Fruit fly (Drosophila melanogaster) whole organism, prepupa: ENCODE measurements around the gene Cdk8.

Experiments
- CG11902 ChIP-seq: fragments of 200-800 bp; sonication (Bioruptor generic); optimal IDR thresholded peaks from 3 replicates; lab custom pipeline; 2016; ENCODE audit warnings: missing biosample characterization, missing genetic modification characterization
- CG15336 ChIP-seq: fragments of 200-800 bp; sonication (Bioruptor generic); IDR thresholded peaks from 2 replicates; pipeline ENCODE4 v1.3.6; 2022; ENCODE audit warnings: missing biosample characterization, missing genetic modification characterization
- CG1621 ChIP-seq: fragments of 200-800 bp; sonication (Bioruptor generic); optimal IDR thresholded peaks from 3 replicates; lab custom pipeline; 2018; ENCODE audit warnings: missing biosample characterization, mild to moderate bottlenecking, missing genetic modification characterization
- CG31627 ChIP-seq: fragments of 200-800 bp; sonication (Bioruptor generic); optimal IDR thresholded peaks from 3 replicates; lab custom pipeline; 2016; ENCODE audit warnings: missing biosample characterization, missing genetic modification characterization
- CG32006 ChIP-seq: fragments of 200-800 bp; sonication (Bioruptor generic); optimal IDR thresholded peaks from 3 replicates; lab custom pipeline; 2017; ENCODE audit warnings: missing biosample characterization, mild to moderate bottlenecking, missing genetic modification characterization
- CG34406 ChIP-seq: fragments of 200-800 bp; sonication (Bioruptor generic); optimal IDR thresholded peaks from 3 replicates; lab custom pipeline; 2016; ENCODE audit warnings: missing biosample characterization, missing genetic modification characterization
- CG3919 ChIP-seq: fragments of 200-800 bp; sonication (Bioruptor generic); optimal IDR thresholded peaks from 3 replicates; lab custom pipeline; 2016; ENCODE audit warnings: missing biosample characterization, missing genetic modification characterization
- CG6163 ChIP-seq: fragments of 200-800 bp; sonication (Bioruptor generic); IDR thresholded peaks from 3 replicates; pipeline ENCODE4 v1.3.6; 2022; ENCODE audit warnings: missing biosample characterization, missing genetic modification characterization
- CG7368 ChIP-seq: fragments of 200-800 bp; sonication (Bioruptor generic); optimal IDR thresholded peaks from 3 replicates; lab custom pipeline; 2016; ENCODE audit warnings: missing biosample characterization, missing genetic modification characterization
- CG8319 ChIP-seq: fragments of 200-800 bp; sonication (Bioruptor generic); optimal IDR thresholded peaks from 3 replicates; lab custom pipeline; 2016; ENCODE audit warnings: missing biosample characterization, missing genetic modification characterization
- CG8632 ChIP-seq: fragments of 200-800 bp; sonication (Bioruptor generic); optimal IDR thresholded peaks from 3 replicates; lab custom pipeline; 2016; ENCODE audit warnings: missing biosample characterization, missing genetic modification characterization
- CG9139 ChIP-seq: fragments of 200-800 bp; sonication (Bioruptor generic); optimal IDR thresholded peaks from 3 replicates; lab custom pipeline; 2017; ENCODE audit warnings: missing biosample characterization, mild to moderate bottlenecking, missing genetic modification characterization
- Eip75B ChIP-seq: fragments of 200-800 bp; sonication (Bioruptor generic); optimal IDR thresholded peaks from 3 replicates; lab custom pipeline; 2016; ENCODE audit warnings: missing biosample characterization, missing genetic modification characterization
- Eip93F ChIP-seq: fragments of 200-800 bp; sonication (Bioruptor generic); optimal IDR thresholded peaks from 2 replicates; lab custom pipeline; 2016; ENCODE audit warnings: missing biosample characterization, mild to moderate bottlenecking, missing genetic modification characterization
- Ets21C ChIP-seq: fragments of 200-800 bp; sonication (Bioruptor generic); optimal IDR thresholded peaks from 3 replicates; lab custom pipeline; 2016; ENCODE audit warnings: missing biosample characterization, missing genetic modification characterization
- Ets96B ChIP-seq: fragments of 200-800 bp; optimal IDR thresholded peaks from 2 replicates; lab custom pipeline; 2019; ENCODE audit warnings: missing biosample characterization, mild to moderate bottlenecking, missing genetic modification characterization, moderate library complexity
- Gug ChIP-seq: fragments of 200-800 bp; sonication (Bioruptor generic); IDR thresholded peaks from 2 replicates; pipeline ENCODE4 v1.3.6; 2022; ENCODE audit warnings: missing biosample characterization, missing genetic modification characterization
- Hr38 ChIP-seq: sonication (Bioruptor generic); optimal IDR thresholded peaks from 2 replicates; lab custom pipeline; 2016; ENCODE audit warnings: missing biosample characterization, missing genetic modification characterization
- Hr39 ChIP-seq: fragments of 200-800 bp; sonication (Bioruptor generic); optimal IDR thresholded peaks from 2 replicates; lab custom pipeline; 2016; ENCODE audit warnings: missing biosample characterization, missing genetic modification characterization
- Lpt ChIP-seq: fragments of 200-800 bp; sonication (Bioruptor generic); optimal IDR thresholded peaks from 3 replicates; lab custom pipeline; 2016; ENCODE audit warnings: missing biosample characterization, missing genetic modification characterization
- Smox ChIP-seq: fragments of 200-800 bp; sonication (Bioruptor generic); optimal IDR thresholded peaks from 3 replicates; lab custom pipeline; 2016; ENCODE audit warnings: missing biosample characterization, missing genetic modification characterization
- cyc ChIP-seq: fragments of 200-800 bp; sonication (Bioruptor generic); optimal IDR thresholded peaks from 3 replicates; lab custom pipeline; 2016; ENCODE audit warnings: missing biosample characterization, missing genetic modification characterization
- dsx ChIP-seq: fragments of 200-800 bp; optimal IDR thresholded peaks from 3 replicates; lab custom pipeline; 2019; ENCODE audit warnings: missing biosample characterization, mild to moderate bottlenecking, missing genetic modification characterization, moderate library complexity; ENCODE audit not compliant: poor library complexity, severe bottlenecking
- fd59A ChIP-seq: fragments of 200-800 bp; sonication (Bioruptor generic); optimal IDR thresholded peaks from 2 replicates; lab custom pipeline; 2017; ENCODE audit warnings: missing biosample characterization, mild to moderate bottlenecking, missing genetic modification characterization, missing genetic modification reagents
- fd85E ChIP-seq: fragments of 200-800 bp; sonication (Bioruptor generic); optimal IDR thresholded peaks from 3 replicates; lab custom pipeline; 2016; ENCODE audit warnings: missing biosample characterization, missing genetic modification characterization
- fkh ChIP-seq: fragments of 200-800 bp; sonication (Bioruptor generic); optimal IDR thresholded peaks from 3 replicates; lab custom pipeline; 2017; ENCODE audit warnings: missing biosample characterization, mild to moderate bottlenecking, missing genetic modification characterization, moderate library complexity
- lz ChIP-seq: fragments of 200-800 bp; sonication (Bioruptor generic); optimal IDR thresholded peaks from 3 replicates; lab custom pipeline; 2016; ENCODE audit warnings: missing biosample characterization, missing genetic modification characterization
- pdm3 ChIP-seq: fragments of 200-800 bp; sonication (Bioruptor generic); optimal IDR thresholded peaks from 3 replicates; lab custom pipeline; 2016; ENCODE audit warnings: missing biosample characterization, missing genetic modification characterization
- salr ChIP-seq, 2 experiments: fragments of 200-800 bp; sonication (Bioruptor generic); optimal IDR thresholded peaks; 3 replicates each; lab custom pipeline; 2016 to 2018; ENCODE audit warnings: missing biosample characterization in 2 of 2, missing genetic modification characterization in 2 of 2, mild to moderate bottlenecking in 1 of 2
- spab ChIP-seq: fragments of 200-800 bp; sonication (Bioruptor generic); optimal IDR thresholded peaks from 2 replicates; lab custom pipeline; 2017; ENCODE audit warnings: missing biosample characterization, mild to moderate bottlenecking, missing genetic modification characterization, missing genetic modification reagents
- svp ChIP-seq: fragments of 200-800 bp; sonication (Bioruptor generic); peaks from one replicate; lab custom pipeline; 2016; ENCODE audit warnings: missing biosample characterization, missing genetic modification characterization

Cdk8 gene

dm6 chr3L:9845980-9846538, 7.6 kb upstream of the Cdk8 start:
- TF ChIP-seq CG8632 (GFP tag; lab: Kevin White, UChicago) (no peak), CG6163 (GFP tag; lab: Robert Waterston, UW) (no peak), Ets96B (tag; lab: Kevin White, UChicago) (no peak), CG34406 (GFP tag; lab: Kevin White, UChicago) (no peak), Eip75B (no peak), CG8319 (GFP tag; lab: Kevin White, UChicago) (no peak), CG32006 (GFP tag; lab: Kevin White, UChicago) (no peak), pdm3 (GFP tag; lab: Kevin White, UChicago) (no peak), CG1621 (tag; lab: Kevin White, UChicago) (no peak), salr (GFP tag; optimal IDR thresholded peaks at IDR 0.05; lab: Kevin White, UChicago) (no peak), Lpt (GFP tag; lab: Kevin White, UChicago) (no peak), dsx (GFP tag; lab: Kevin White, UChicago) (no peak), fd59A (GFP tag; lab: Kevin White, UChicago) (no peak), CG7368 (GFP tag; lab: Kevin White, UChicago) (no peak), Hr39 (GFP tag; lab: Kevin White, UChicago) (no peak), Smox (GFP tag; lab: Kevin White, UChicago) (no peak), CG11902 (no peak), spab (no peak)
- TF ChIP-seq, all 60 proteins: peak for 0

- TF ChIP-seq dsx (GFP tag; lab: Kevin White, UChicago) (no peak), fd59A (GFP tag; lab: Kevin White, UChicago) (no peak), CG9139 (GFP tag; lab: Kevin White, UChicago) (no peak), CG1621 (tag; lab: Kevin White, UChicago) (no peak), pdm3 (GFP tag; lab: Kevin White, UChicago) (no peak), Eip93F (GFP tag; lab: Kevin White, UChicago) (no peak), fd85E (no peak), Hr38 (GFP tag; lab: Kevin White, UChicago) (no peak), CG32006 (GFP tag; lab: Kevin White, UChicago) (no peak)
Observed at dm6 chr3L:9842043-9842442, 3.6 kb upstream of the Cdk8 start.

DNA sequence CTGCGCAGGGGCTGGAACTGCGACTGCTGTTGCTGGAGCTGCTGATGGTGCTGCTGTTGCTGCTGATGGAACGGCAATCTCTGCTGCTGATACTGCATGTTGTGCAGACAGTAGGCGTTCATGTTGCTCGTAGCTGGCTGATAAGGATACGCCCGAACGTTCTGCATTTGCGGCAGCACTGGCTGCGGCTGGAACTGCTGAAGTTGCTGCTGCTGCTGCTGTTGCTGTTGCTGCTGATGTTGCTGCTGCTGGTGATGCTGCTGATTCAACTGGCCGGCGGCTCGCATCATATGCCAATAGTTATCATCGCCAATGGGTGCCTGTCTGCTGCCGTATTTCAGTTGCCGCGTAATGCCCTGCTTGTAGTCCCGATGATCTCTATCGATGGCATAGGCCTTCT, 2.2 kb upstream of the Cdk8 start:
- no peak for TF ChIP-seq CG3919
- TF ChIP-seq Ets21C (GFP tag; lab: Kevin White, UChicago), result no peak
- TF ChIP-seq Gug (GFP tag; lab: Robert Waterston, UW), result no peak
- no peak for TF ChIP-seq cyc (GFP tag; lab: Kevin White, UChicago)
- no peak for TF ChIP-seq pdm3 (GFP tag; lab: Kevin White, UChicago)

DNA sequence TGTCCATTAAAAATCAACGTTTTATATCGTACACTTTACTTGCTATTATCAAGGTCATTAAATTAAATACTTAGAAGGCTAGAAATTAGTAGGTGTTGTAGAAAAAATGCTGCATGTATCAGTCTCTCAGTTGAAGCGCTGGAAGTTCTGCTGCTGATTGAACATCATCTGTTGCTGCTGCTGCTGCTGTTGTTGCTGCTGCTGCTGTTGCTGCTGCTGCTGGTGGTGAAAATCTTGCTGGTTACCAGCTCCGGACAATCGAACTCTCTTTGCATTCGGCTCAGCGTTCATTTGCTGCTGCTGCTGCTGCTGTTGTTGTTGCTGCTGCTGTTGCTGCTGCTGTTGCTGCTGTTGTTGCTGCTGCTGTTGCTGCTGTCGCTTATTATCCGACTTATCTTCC, 1.4 kb downstream of the Cdk8 start:
- TF ChIP-seq CG3919, result peak; percentile 16
- no peak for TF ChIP-seq Eip75B

dm6 chr3L:9836524-9837047, 1.9 kb downstream of the Cdk8 start, which contains the start of gene I-2:
Gene I-2 (minus strand): TSS chr3L:9836805.
- TF ChIP-seq CG15336 (GFP tag; lab: Robert Waterston, UW) (0 out of 2 replicates have a peak, but pooled peaks have one; percentile 8), lz (GFP tag; lab: Kevin White, UChicago) (no peak), CG3919 (peak; percentile 16), fkh (no peak), svp (GFP tag; lab: Kevin White, UChicago) (peak; percentile 48), CG31627 (GFP tag; lab: Kevin White, UChicago) (peak; percentile 2)
